Fruit fly (Drosophila melanogaster) whole organism, adult: ENCODE data around the gene 825-Oak.
"Not testable (repeated sequence)": the region's sequence is repeated elsewhere in the genome, so short reads cannot be mapped to it uniquely, and the experiment has no call there.

Experiments
- CG11617 ChIP-seq: fragments of 200-800 bp; sonication (Bioruptor generic); optimal IDR thresholded peaks from 2 replicates; lab custom pipeline; 2017; ENCODE audit warnings: mild to moderate bottlenecking, missing biosample characterization, missing genetic modification reagents, missing genetic modification characterization
- CG12768 ChIP-seq: fragments of 200-800 bp; sonication (Bioruptor generic); optimal IDR thresholded peaks from 2 replicates; lab custom pipeline; 2017; ENCODE audit warnings: missing biosample characterization, missing genetic modification characterization, mild to moderate bottlenecking, moderate library complexity, missing genetic modification reagents
- CG14711 ChIP-seq: fragments of 200-800 bp; sonication (Bioruptor generic); optimal IDR thresholded peaks from 2 replicates; lab custom pipeline; 2018; ENCODE audit warnings: missing biosample characterization, mild to moderate bottlenecking, missing genetic modification characterization, moderate library complexity
- CG1620 ChIP-seq: fragments of 200-800 bp; sonication (Bioruptor generic); optimal IDR thresholded peaks from 2 replicates; lab custom pipeline; 2016; ENCODE audit warnings: missing biosample characterization, missing genetic modification characterization
- CG33017 ChIP-seq: fragments of 200-800 bp; sonication (Bioruptor generic); optimal IDR thresholded peaks from 2 replicates; lab custom pipeline; 2018; ENCODE audit warnings: missing biosample characterization, mild to moderate bottlenecking, missing genetic modification characterization, moderate library complexity
- CG5204 ChIP-seq: fragments of 200-800 bp; sonication (Bioruptor generic); optimal IDR thresholded peaks from 2 replicates; lab custom pipeline; 2016; ENCODE audit warnings: missing biosample characterization, missing genetic modification characterization
- CG7045 ChIP-seq: fragments of 200-800 bp; sonication (Bioruptor generic); optimal IDR thresholded peaks from 2 replicates; lab custom pipeline; 2017; ENCODE audit warnings: missing biosample characterization, mild to moderate bottlenecking, missing genetic modification characterization
- CG7101 ChIP-seq: fragments of 200-800 bp; sonication (Bioruptor generic); optimal IDR thresholded peaks from 2 replicates; lab custom pipeline; 2018; ENCODE audit warnings: missing biosample characterization, mild to moderate bottlenecking, missing genetic modification characterization, moderate library complexity
- Clk ChIP-seq: fragments of 200-800 bp; sonication (Bioruptor generic); optimal IDR thresholded peaks from 2 replicates; lab custom pipeline; 2017; ENCODE audit warnings: missing biosample characterization, missing genetic modification characterization
- Crg-1 ChIP-seq: fragments of 200-800 bp; sonication (Bioruptor generic); optimal IDR thresholded peaks from 2 replicates; lab custom pipeline; 2016; ENCODE audit warnings: missing biosample characterization, missing genetic modification characterization
- Hr96 ChIP-seq: fragments of 200-800 bp; sonication (Bioruptor generic); optimal IDR thresholded peaks from 2 replicates; lab custom pipeline; 2016; ENCODE audit warnings: missing biosample characterization, missing genetic modification characterization
- Mnt ChIP-seq: fragments of 200-800 bp; sonication (Bioruptor generic); optimal IDR thresholded peaks from 2 replicates; lab custom pipeline; 2016; ENCODE audit warnings: missing biosample characterization, mild to moderate bottlenecking, missing genetic modification characterization
- bab1 ChIP-seq: fragments of 200-800 bp; sonication (Bioruptor generic); optimal IDR thresholded peaks from 3 replicates; lab custom pipeline; 2019; ENCODE audit warnings: missing biosample characterization, mild to moderate bottlenecking, missing genetic modification characterization, moderate library complexity
- cic ChIP-seq: fragments of 200-800 bp; sonication (Bioruptor generic); optimal IDR thresholded peaks from 2 replicates; lab custom pipeline; 2017; ENCODE audit warnings: missing biosample characterization, mild to moderate bottlenecking, missing genetic modification characterization, moderate library complexity
- cnc ChIP-seq, 2 experiments: fragments of >200 bp; optimal IDR thresholded peaks; 2 replicates each; lab custom pipeline; 2017
- kay ChIP-seq: fragments of 200-800 bp; sonication (Bioruptor generic); peaks from one replicate; lab custom pipeline; 2016; ENCODE audit warnings: missing biosample characterization, missing genetic modification characterization, borderline replicate concordance
- ovo ChIP-seq: fragments of 200-800 bp; sonication (Bioruptor generic); optimal IDR thresholded peaks from 2 replicates; lab custom pipeline; 2016; ENCODE audit warnings: missing biosample characterization, missing genetic modification characterization
- pad ChIP-seq: fragments of 200-800 bp; sonication (Bioruptor generic); optimal IDR thresholded peaks from 3 replicates; lab custom pipeline; 2017; ENCODE audit warnings: missing biosample characterization, missing genetic modification characterization, mild to moderate bottlenecking, moderate library complexity, missing genetic modification reagents
- tj ChIP-seq: fragments of 200-800 bp; sonication (Bioruptor generic); optimal IDR thresholded peaks from 3 replicates; lab custom pipeline; 2017; ENCODE audit warnings: missing biosample characterization, mild to moderate bottlenecking, missing genetic modification characterization, moderate library complexity
- toe ChIP-seq: fragments of 200-800 bp; sonication (Bioruptor generic); optimal IDR thresholded peaks from 2 replicates; lab custom pipeline; 2016; ENCODE audit warnings: missing biosample characterization, missing genetic modification characterization

The 825-Oak gene

dm6 chr3L:19481209-19481608 lies 9.2 kb upstream of the 825-Oak start:
- TF ChIP-seq CG7045 (no peak), Mnt (GFP tag; lab: Kevin White, UChicago) (no peak), cnc (optimal IDR thresholded peaks at IDR 0.05; lab: Kevin White, UChicago) (no peak), tj (GFP tag; lab: Kevin White, UChicago) (no peak), ovo (no peak), CG14711 (no peak), kay (GFP tag; lab: Kevin White, UChicago) (no peak), Hr96 (GFP tag; lab: Kevin White, UChicago) (no peak), cic (no peak), CG11617 (GFP tag; lab: Kevin White, UChicago) (no peak), bab1 (GFP tag; lab: Kevin White, UChicago) (no peak), pad (no peak), CG7101 (no peak), CG33017 (tag; lab: Kevin White, UChicago) (no peak), Crg-1 (GFP tag; lab: Kevin White, UChicago) (no peak), toe (GFP tag; lab: Kevin White, UChicago) (no peak)

DNA sequence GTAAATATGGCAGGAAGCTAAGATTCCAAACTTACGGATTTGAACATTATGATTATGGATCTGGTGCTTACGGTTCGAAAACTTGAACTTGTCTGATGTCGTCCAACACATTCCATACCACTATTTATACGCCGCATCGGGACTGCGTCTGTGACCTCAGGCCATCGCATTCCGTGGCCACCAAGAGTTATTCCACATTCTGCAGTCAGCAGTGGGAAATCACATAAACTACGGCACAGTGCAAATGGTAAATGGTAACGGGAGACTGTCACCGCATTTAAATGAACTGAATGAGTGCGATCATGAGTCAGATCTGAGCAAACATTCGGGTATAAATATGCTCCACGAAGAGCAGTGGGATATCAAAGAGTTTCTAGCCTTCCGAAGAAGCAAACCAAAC lies 3.5 kb upstream of the 825-Oak start, which contains the start of the genes CG18294 and CG32213:
Gene CG18294, minus strand, starts transcription at position 101 of the 400 bp plus-strand sequence.
Gene CG32213, plus strand, starts transcription at position 362 of the 400 bp plus-strand sequence.
- TF ChIP-seq CG11617 (GFP tag; lab: Kevin White, UChicago); CG1620; Clk (GFP tag; lab: Kevin White, UChicago): not testable (repeated sequence)

- TF ChIP-seq Clk (GFP tag; lab: Kevin White, UChicago); cic; CG7045: not testable (repeated sequence)
These were observed 5.0 kb downstream of the 825-Oak start, which contains the start of the genes CG14096 and CG32214 for dm6 chr3L:19466979-19467378. Gene CG14096, minus strand, starts transcription at chr3L:19467079. Gene CG32214, plus strand, starts transcription at chr3L:19467346.

DNA sequence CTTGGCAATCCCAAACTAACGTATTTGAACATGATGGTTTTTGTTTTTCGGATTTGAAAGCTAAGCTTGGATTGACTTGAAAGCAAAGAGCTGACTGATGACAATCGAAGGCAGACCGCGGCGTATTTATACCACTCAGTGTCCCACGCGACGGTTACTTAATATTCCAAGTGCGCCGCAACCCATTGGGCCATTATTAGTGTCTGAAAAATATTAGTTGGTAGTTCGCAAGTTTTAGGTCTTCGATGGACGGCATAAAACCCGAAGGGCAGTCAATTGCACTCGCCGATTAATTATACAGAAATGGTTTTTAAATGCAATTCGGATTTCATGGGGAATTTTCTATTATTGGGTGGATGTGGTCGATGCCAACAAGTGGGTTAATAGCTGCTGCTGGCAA lies 7.4 kb downstream of the 825-Oak start, which contains the start of gene CG14095:
Gene CG14095, minus strand, starts transcription at position 101 of the 400 bp plus-strand sequence.
- no peak for TF ChIP-seq kay (GFP tag; lab: Kevin White, UChicago)
- no peak for TF ChIP-seq Crg-1 (GFP tag; lab: Kevin White, UChicago)
- no peak for TF ChIP-seq Clk (GFP tag; lab: Kevin White, UChicago)
- no peak for TF ChIP-seq tj (GFP tag; lab: Kevin White, UChicago)
- TF ChIP-seq cic = no peak
- no peak for TF ChIP-seq CG1620
- no peak for TF ChIP-seq Mnt (GFP tag; lab: Kevin White, UChicago)
- TF ChIP-seq CG12768 (GFP tag; lab: Kevin White, UChicago) = no peak
- no peak for TF ChIP-seq CG33017 (tag; lab: Kevin White, UChicago)
- TF ChIP-seq CG7045 = no peak
- TF ChIP-seq ovo = no peak
- no peak for TF ChIP-seq Hr96 (GFP tag; lab: Kevin White, UChicago)
- no peak for TF ChIP-seq toe (GFP tag; lab: Kevin White, UChicago)
- no peak for TF ChIP-seq CG7101
- TF ChIP-seq CG14711 = no peak
- TF ChIP-seq CG5204 (GFP tag; lab: Kevin White, UChicago) = no peak
- TF ChIP-seq pad = no peak
- TF ChIP-seq cnc (optimal IDR thresholded peaks at IDR 0.05; lab: Kevin White, UChicago) = no peak
- TF ChIP-seq CG11617 (GFP tag; lab: Kevin White, UChicago) = no peak
- TF ChIP-seq bab1 (GFP tag; lab: Kevin White, UChicago) = no peak

- TF ChIP-seq cnc (optimal IDR thresholded peaks at IDR 0.05; lab: Kevin White, UChicago) = no peak
- no peak for TF ChIP-seq Clk (GFP tag; lab: Kevin White, UChicago)
- TF ChIP-seq toe (GFP tag; lab: Kevin White, UChicago) = no peak
- no peak for TF ChIP-seq CG7045
- no peak for TF ChIP-seq pad
- TF ChIP-seq CG5204 (GFP tag; lab: Kevin White, UChicago) = no peak
- no peak for TF ChIP-seq cic
- no peak for TF ChIP-seq ovo
- TF ChIP-seq tj (GFP tag; lab: Kevin White, UChicago) = no peak
- no peak for TF ChIP-seq Hr96 (GFP tag; lab: Kevin White, UChicago)
- TF ChIP-seq Mnt (GFP tag; lab: Kevin White, UChicago) = no peak
- no peak for TF ChIP-seq CG12768 (GFP tag; lab: Kevin White, UChicago)
- no peak for TF ChIP-seq CG33017 (tag; lab: Kevin White, UChicago)
- no peak for TF ChIP-seq CG1620
- no peak for TF ChIP-seq Crg-1 (GFP tag; lab: Kevin White, UChicago)
- no peak for TF ChIP-seq CG11617 (GFP tag; lab: Kevin White, UChicago)
- no peak for TF ChIP-seq CG7101
- no peak for TF ChIP-seq kay (GFP tag; lab: Kevin White, UChicago)
These were observed 25.4 kb downstream of the 825-Oak start, which contains the start of the genes CG33062 and Chd3 for dm6 chr3L:19446394-19447349. Gene CG33062, minus strand, starts transcription at chr3L:19446444. Gene Chd3, plus strand, starts transcription at chr3L:19447173.

DNA sequence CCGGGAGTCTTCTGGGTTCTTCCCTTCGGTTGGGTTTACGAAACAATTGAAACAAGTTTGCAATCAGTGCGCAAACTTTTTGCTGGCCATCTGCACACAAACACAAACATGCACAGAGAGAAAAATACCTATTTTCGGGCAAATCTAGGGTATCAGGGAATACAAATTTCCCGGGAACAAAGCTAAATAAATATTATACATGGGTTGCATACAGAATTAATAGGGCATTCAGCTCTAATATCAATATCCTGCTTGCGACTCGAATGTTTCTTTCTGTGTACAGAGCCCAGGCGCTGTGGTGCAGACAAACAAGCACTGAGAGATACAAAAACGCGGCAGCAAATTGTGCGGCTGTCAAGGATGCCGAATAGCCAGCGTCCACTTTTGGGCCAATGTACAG lies 27.9 kb downstream of the 825-Oak start:
- TF ChIP-seq CG5204 (GFP tag; lab: Kevin White, UChicago) = no peak
- TF ChIP-seq CG14711 = no peak
- TF ChIP-seq cnc (optimal IDR thresholded peaks at IDR 0.05; lab: Kevin White, UChicago) = no peak
